Fruit fly (Drosophila melanogaster) whole organism, embryonic: Measurements from ENCODE around the gene Zaf1.

ENCODE experiments used
- B-H1 ChIP-seq: fragments of 200-800 bp; sonication (Bioruptor generic); IDR thresholded peaks from 3 replicates; pipeline ENCODE4 v1.3.6; 2022; ENCODE audit warnings: missing biosample characterization, missing genetic modification characterization
- Bteb2 ChIP-seq: fragments of 200-800 bp; sonication (Bioruptor generic); optimal IDR thresholded peaks from 2 replicates; lab custom pipeline; 2016; ENCODE audit warnings: missing biosample characterization, missing genetic modification characterization
- CG10209 ChIP-seq: fragments of 200-800 bp; sonication (Bioruptor generic); optimal IDR thresholded peaks from 3 replicates; lab custom pipeline; 2017; ENCODE audit warnings: missing biosample characterization, mild to moderate bottlenecking, missing genetic modification characterization, missing genetic modification reagents
- CG10431 ChIP-seq: fragments of 200-800 bp; sonication (Bioruptor generic); optimal IDR thresholded peaks from 3 replicates; lab custom pipeline; 2018; ENCODE audit warnings: missing biosample characterization, mild to moderate bottlenecking, missing genetic modification characterization
- CG10543 ChIP-seq: fragments of 200-800 bp; sonication (Bioruptor generic); optimal IDR thresholded peaks from 3 replicates; lab custom pipeline; 2017; ENCODE audit warnings: missing biosample characterization, mild to moderate bottlenecking, missing genetic modification characterization, moderate library complexity
- CG11696 ChIP-seq: fragments of 200-800 bp; sonication (Bioruptor generic); IDR thresholded peaks from 2 replicates; pipeline ENCODE4 v1.3.6; 2022; ENCODE audit warnings: missing biosample characterization, missing genetic modification characterization
- CG13123 ChIP-seq: fragments of 200-800 bp; sonication (Bioruptor generic); optimal IDR thresholded peaks from 2 replicates; lab custom pipeline; 2016; ENCODE audit warnings: missing biosample characterization, missing genetic modification characterization
- CG14441 ChIP-seq: fragments of 200-800 bp; sonication (Bioruptor generic); IDR thresholded peaks from 2 replicates; pipeline ENCODE4 v1.3.6; 2022; ENCODE audit warnings: missing biosample characterization, missing genetic modification characterization
- CG15011 ChIP-seq: fragments of 200-800 bp; sonication (Bioruptor generic); optimal IDR thresholded peaks from 3 replicates; lab custom pipeline; 2018; ENCODE audit warnings: missing biosample characterization, mild to moderate bottlenecking, missing genetic modification characterization
- CG15696 ChIP-seq: fragments of 200-800 bp; sonication (Bioruptor generic); optimal IDR thresholded peaks from 2 replicates; lab custom pipeline; 2019; ENCODE audit warnings: missing biosample characterization, mild to moderate bottlenecking, missing genetic modification characterization, moderate library complexity
- CG17361 ChIP-seq: fragments of 200-800 bp; sonication (Bioruptor generic); IDR thresholded peaks from 3 replicates; pipeline ENCODE4 v1.3.6; 2022; ENCODE audit warnings: missing biosample characterization, missing genetic modification characterization
- CG17385 ChIP-seq: fragments of 200-800 bp; sonication (Bioruptor generic); optimal IDR thresholded peaks from 3 replicates; lab custom pipeline; 2018; ENCODE audit warnings: missing biosample characterization, mild to moderate bottlenecking, missing genetic modification characterization
- CG18011 ChIP-seq: fragments of 200-800 bp; sonication (Bioruptor generic); optimal IDR thresholded peaks from 2 replicates; lab custom pipeline; 2017; ENCODE audit warnings: missing biosample characterization, missing genetic modification characterization, mild to moderate bottlenecking, moderate library complexity, missing genotype
- CG2116 ChIP-seq: fragments of 200-800 bp; sonication (Bioruptor generic); optimal IDR thresholded peaks from 3 replicates; lab custom pipeline; 2018; ENCODE audit warnings: missing biosample characterization, mild to moderate bottlenecking, missing genetic modification characterization
- CG3163 ChIP-seq: fragments of 200-800 bp; sonication (Bioruptor generic); optimal IDR thresholded peaks from 3 replicates; lab custom pipeline; 2016; ENCODE audit warnings: missing biosample characterization, missing genetic modification characterization
- CG3407 ChIP-seq: fragments of 200-800 bp; sonication (Bioruptor generic); optimal IDR thresholded peaks from 2 replicates; lab custom pipeline; 2018; ENCODE audit warnings: missing biosample characterization, mild to moderate bottlenecking, missing genetic modification characterization
- CG4820 ChIP-seq: fragments of 200-800 bp; sonication (Bioruptor generic); optimal IDR thresholded peaks from 3 replicates; lab custom pipeline; 2016; ENCODE audit warnings: missing biosample characterization, missing genetic modification characterization
- CG4854 ChIP-seq: fragments of 200-800 bp; sonication (Bioruptor generic); optimal IDR thresholded peaks from 2 replicates; lab custom pipeline; 2016; ENCODE audit warnings: missing biosample characterization, missing genetic modification characterization, inconsistent platforms
- CG5245 ChIP-seq: fragments of 200-800 bp; sonication (Bioruptor generic); optimal IDR thresholded peaks from 3 replicates; lab custom pipeline; 2016; ENCODE audit warnings: missing biosample characterization, missing genetic modification characterization
- CG6813 ChIP-seq: fragments of 200-800 bp; sonication (Bioruptor generic); optimal IDR thresholded peaks from 2 replicates; lab custom pipeline; 2017; ENCODE audit warnings: missing biosample characterization, missing genetic modification characterization, mild to moderate bottlenecking, moderate library complexity, missing genetic modification reagents
- CG7928 ChIP-seq: fragments of 200-800 bp; sonication (Bioruptor generic); optimal IDR thresholded peaks from 2 replicates; lab custom pipeline; 2017; ENCODE audit warnings: missing biosample characterization, mild to moderate bottlenecking, missing genetic modification characterization
- CG8089 ChIP-seq: fragments of 200-800 bp; sonication (Bioruptor generic); optimal IDR thresholded peaks from 3 replicates; lab custom pipeline; 2016; ENCODE audit warnings: missing biosample characterization, missing genetic modification characterization
- CG8478 ChIP-seq: fragments of >200 bp; optimal IDR thresholded peaks from 2 replicates; lab custom pipeline; 2018
- D19A ChIP-seq: fragments of 200-800 bp; optimal IDR thresholded peaks from 3 replicates; lab custom pipeline; 2019; ENCODE audit warnings: missing biosample characterization, mild to moderate bottlenecking, missing genetic modification characterization, moderate library complexity
- Elba2 ChIP-seq: fragments of 200-800 bp; sonication (Bioruptor generic); optimal IDR thresholded peaks from 3 replicates; lab custom pipeline; 2016; ENCODE audit warnings: missing biosample characterization, missing genetic modification characterization
- Hey ChIP-seq: fragments of 200-800 bp; sonication (Bioruptor generic); optimal IDR thresholded peaks from 3 replicates; lab custom pipeline; 2018; ENCODE audit warnings: missing biosample characterization, mild to moderate bottlenecking, missing genetic modification characterization
- Kr ChIP-seq: fragments of 200-800 bp; sonication (Bioruptor generic); optimal IDR thresholded peaks from 2 replicates; lab custom pipeline; 2017; ENCODE audit warnings: missing biosample characterization, mild to moderate bottlenecking, missing genetic modification characterization
- Meics ChIP-seq: fragments of 200-800 bp; sonication (Bioruptor generic); optimal IDR thresholded peaks from 2 replicates; lab custom pipeline; 2017; ENCODE audit warnings: missing biosample characterization, mild to moderate bottlenecking, missing genetic modification characterization
- Mrtf ChIP-seq: fragments of 200-800 bp; sonication (Bioruptor generic); IDR thresholded peaks from 3 replicates; pipeline ENCODE4 v1.3.6; 2022; ENCODE audit warnings: missing biosample characterization, missing genetic modification characterization
- Pdp1 ChIP-seq, 2 experiments: fragments of 200-800 bp; sonication (Bioruptor generic); optimal IDR thresholded peaks; 3 replicates each; lab custom pipeline; 2016; ENCODE audit warnings: missing biosample characterization in 2 of 2, missing genetic modification characterization in 2 of 2, mild to moderate bottlenecking in 1 of 2, moderate library complexity in 1 of 2
- br ChIP-seq: fragments of >200 bp; optimal IDR thresholded peaks from 2 replicates; lab custom pipeline; 2017
- btn ChIP-seq: fragments of 200-800 bp; sonication (Bioruptor generic); optimal IDR thresholded peaks from 2 replicates; lab custom pipeline; 2016; ENCODE audit warnings: missing biosample characterization, missing genetic modification characterization
- chinmo ChIP-seq: fragments of 200-800 bp; sonication (Bioruptor generic); IDR thresholded peaks from 4 replicates; pipeline ENCODE4 v1.3.6; 2022; ENCODE audit warnings: missing biosample characterization, missing genetic modification characterization; ENCODE audit not compliant: partially characterized antibody
- chm ChIP-seq: fragments of 200-800 bp; sonication (Bioruptor generic); IDR thresholded peaks from 2 replicates; pipeline ENCODE4 v1.3.6; 2022; ENCODE audit warnings: missing biosample characterization, missing genetic modification characterization
- hkb ChIP-seq, 2 experiments: fragments of 200-800 bp in 1 of 2; fragments of >200 bp in 1 of 2; sonication (Bioruptor generic) in 1 of 2; IDR thresholded peaks in 1 of 2; optimal IDR thresholded peaks in 1 of 2; 2 replicates each; pipeline versions ENCODE4 v1.3.6 to Lab custom; 2017 to 2022; ENCODE audit warnings: missing biosample characterization in 1 of 2, missing genetic modification characterization in 1 of 2
- klu ChIP-seq: fragments of 200-800 bp; sonication (Bioruptor generic); IDR thresholded peaks from 2 replicates; pipeline ENCODE4 v1.3.6; 2022; ENCODE audit warnings: missing biosample characterization, missing genetic modification characterization
- knrl ChIP-seq: fragments of 200-800 bp; sonication (Bioruptor generic); IDR thresholded peaks from 3 replicates; pipeline ENCODE4 v1.3.6; 2022; ENCODE audit warnings: missing biosample characterization, missing genetic modification characterization; ENCODE audit not compliant: partially characterized antibody
- lmd ChIP-seq: fragments of 200-800 bp; sonication (Bioruptor generic); IDR thresholded peaks from 2 replicates; pipeline ENCODE4 v1.3.6; 2022; ENCODE audit warnings: missing biosample characterization, missing genetic modification characterization
- nau ChIP-seq: fragments of 200-800 bp; sonication (Bioruptor generic); optimal IDR thresholded peaks from 3 replicates; lab custom pipeline; 2017; ENCODE audit warnings: missing biosample characterization, mild to moderate bottlenecking, missing genetic modification characterization, missing genetic modification reagents
- org-1 ChIP-seq: fragments of 200-800 bp; sonication (Bioruptor generic); optimal IDR thresholded peaks from 2 replicates; lab custom pipeline; 2017; ENCODE audit warnings: missing biosample characterization, missing genetic modification characterization
- p53 ChIP-seq: fragments of 200-800 bp; sonication (Bioruptor generic); optimal IDR thresholded peaks from 2 replicates; lab custom pipeline; 2016; ENCODE audit warnings: missing biosample characterization, missing genetic modification characterization
- peb ChIP-seq: fragments of 200-800 bp; sonication (Bioruptor generic); IDR thresholded peaks from 2 replicates; pipeline ENCODE4 v1.3.6; 2022; ENCODE audit warnings: missing biosample characterization, missing genetic modification characterization
- repo ChIP-seq: fragments of 200-800 bp; sonication (Bioruptor generic); optimal IDR thresholded peaks from 2 replicates; lab custom pipeline; 2016; ENCODE audit warnings: missing biosample characterization, missing genetic modification characterization
- rib ChIP-seq: fragments of 200-800 bp; sonication (Bioruptor generic); IDR thresholded peaks from 2 replicates; pipeline ENCODE4 v1.3.6; 2022; ENCODE audit warnings: missing biosample characterization, missing genetic modification characterization
- so ChIP-seq: fragments of 200-800 bp; sonication (Bioruptor generic); IDR thresholded peaks from 3 replicates; pipeline ENCODE4 v1.3.6; 2022; ENCODE audit warnings: missing biosample characterization, missing genetic modification characterization
- sqz ChIP-seq: fragments of 200-800 bp; sonication (Bioruptor generic); optimal IDR thresholded peaks from 3 replicates; lab custom pipeline; 2018; ENCODE audit warnings: missing biosample characterization, mild to moderate bottlenecking, missing genetic modification characterization
- tll ChIP-seq, 2 experiments: fragments of 200-800 bp in 1 of 2; fragments of >200 bp in 1 of 2; sonication (Bioruptor generic) in 1 of 2; optimal IDR thresholded peaks; 2 replicates each; lab custom pipeline; 2017 to 2019; ENCODE audit warnings: missing biosample characterization in 2 of 2, missing genetic modification characterization in 2 of 2, mild to moderate bottlenecking in 1 of 2, moderate library complexity in 1 of 2
- trem ChIP-seq: fragments of 200-800 bp; optimal IDR thresholded peaks from 3 replicates; lab custom pipeline; 2019; ENCODE audit warnings: missing biosample characterization, mild to moderate bottlenecking, missing genetic modification characterization, moderate library complexity
- vvl ChIP-seq: fragments of 200-800 bp; sonication (Bioruptor generic); IDR thresholded peaks from 2 replicates; pipeline ENCODE4 v1.3.6; 2022; ENCODE audit warnings: missing biosample characterization, missing genetic modification characterization

Zaf1 gene

dm6 chr3R:11650105-11651039 is 24.9 kb upstream of the Zaf1 start, which contains the start of the genes Csk and Elp1 (continued):
- TF ChIP-seq Pdp1 (GFP tag; optimal IDR thresholded peaks at IDR 0.05; lab: Kevin White, UChicago) (peak; percentile 39 to 52), B-H1 (GFP tag; lab: Robert Waterston, UW) (no peak), vvl (peak; percentile 61), CG8478 (lab: Kevin White, UChicago) (peak; percentile 40), br (lab: Kevin White, UChicago) (no peak), trem (peak; percentile 68), CG3163 (GFP tag; lab: Kevin White, UChicago) (no peak), CG7928 (GFP tag; lab: Kevin White, UChicago) (no peak), org-1 (GFP tag; lab: Kevin White, UChicago) (no peak), CG18011 (GFP tag; lab: Kevin White, UChicago) (no peak), CG2116 (GFP tag; lab: Kevin White, UChicago) (peak; percentile 71), nau (no peak), btn (no peak), repo (GFP tag; lab: Kevin White, UChicago) (no peak), Meics (GFP tag; lab: Kevin White, UChicago) (peak; percentile 54), Bteb2 (no peak), knrl (GFP tag; lab: Robert Waterston, UW) (peak; percentile 23; the same call in 1 of the 3 replicates), lmd (GFP tag; lab: Robert Waterston, UW) (peak; percentile 50; the same call in 1 of the 2 replicates), Kr (GFP tag; lab: Kevin White, UChicago) (no peak), so (GFP tag; lab: Robert Waterston, UW) (no peak), CG3407 (GFP tag; lab: Kevin White, UChicago) (peak; percentile 17), sqz (GFP tag; lab: Kevin White, UChicago) (peak; percentile 20), Mrtf (GFP tag; lab: Robert Waterston, UW) (no peak), tll (GFP tag; optimal IDR thresholded peaks at IDR 0.05; lab: Kevin White, UChicago) (no peak), chinmo (0 out of 4 replicates have a peak, but pooled peaks have one; percentile 30), CG15696 (tag; lab: Kevin White, UChicago) (peak; percentile 68), CG10209 (peak; percentile 52), p53 (GFP tag; lab: Kevin White, UChicago) (no peak), CG4854 (GFP tag; lab: Kevin White, UChicago) (peak; percentile 16), CG14441 (GFP tag; lab: Robert Waterston, UW) (peak; percentile 44; the same call in 1 of the 2 replicates), CG15011 (GFP tag; lab: Kevin White, UChicago) (peak; percentile 26), klu (GFP tag; lab: Robert Waterston, UW) (no peak), CG13123 (peak; percentile 62), CG17385 (peak; percentile 45), CG6813 (no peak), hkb (optimal IDR thresholded peaks at IDR 0.05; lab: Kevin White, UChicago) (peak; percentile 64), hkb (GFP tag; IDR thresholded peaks at IDR 0.05; lab: Robert Waterston, UW) (no peak), Elba2 (peak; percentile 42), CG4820 (peak; percentile 55), CG10431 (GFP tag; lab: Kevin White, UChicago) (no peak), CG8089 (GFP tag; lab: Kevin White, UChicago) (no peak), CG11696 (no peak), peb (GFP tag; lab: Robert Waterston, UW) (no peak), CG17361 (GFP tag; lab: Robert Waterston, UW) (peak; percentile 76), CG5245 (peak; percentile 12), Hey (tag; lab: Kevin White, UChicago) (no peak), D19A (tag; lab: Kevin White, UChicago) (no peak), CG10543 (GFP tag; lab: Kevin White, UChicago) (peak; percentile 64), chm (GFP tag; lab: Robert Waterston, UW) (peak; percentile 18; the same call in 1 of the 2 replicates), rib (GFP tag; lab: Robert Waterston, UW) (no peak)
